Fruit fly (Drosophila melanogaster) whole organism, embryonic: ENCODE measurements around the gene lectin-29Ca.

Source experiments
- Ada2b ChIP-seq: fragments of 200-800 bp; sonication (Bioruptor generic); IDR thresholded peaks from 2 replicates; pipeline ENCODE4 v1.3.6; 2022; ENCODE audit warnings: missing biosample characterization, missing genetic modification characterization
- Bteb2 ChIP-seq: fragments of 200-800 bp; sonication (Bioruptor generic); optimal IDR thresholded peaks from 2 replicates; lab custom pipeline; 2016; ENCODE audit warnings: missing biosample characterization, missing genetic modification characterization
- CG11695 ChIP-seq: fragments of 200-800 bp; sonication (Bioruptor generic); IDR thresholded peaks from 3 replicates; pipeline ENCODE4 v1.3.6; 2022; ENCODE audit warnings: missing biosample characterization, missing genetic modification characterization
- CG11696 ChIP-seq: fragments of 200-800 bp; sonication (Bioruptor generic); IDR thresholded peaks from 2 replicates; pipeline ENCODE4 v1.3.6; 2022; ENCODE audit warnings: missing biosample characterization, missing genetic modification characterization
- CG12219 ChIP-seq: fragments of 200-800 bp; sonication (Bioruptor generic); optimal IDR thresholded peaks from 3 replicates; lab custom pipeline; 2018; ENCODE audit warnings: missing biosample characterization, mild to moderate bottlenecking, missing genetic modification characterization
- CG12942 ChIP-seq: fragments of 200-800 bp; sonication (Bioruptor generic); optimal IDR thresholded peaks from 3 replicates; lab custom pipeline; 2016; ENCODE audit warnings: missing biosample characterization, missing genetic modification characterization
- CG13296 ChIP-seq: fragments of 200-800 bp; sonication (Bioruptor generic); optimal IDR thresholded peaks from 3 replicates; lab custom pipeline; 2018; ENCODE audit warnings: missing biosample characterization, mild to moderate bottlenecking, missing genetic modification characterization
- CG14710 ChIP-seq: fragments of 200-800 bp; sonication (Bioruptor generic); optimal IDR thresholded peaks from 3 replicates; lab custom pipeline; 2019; ENCODE audit warnings: missing biosample characterization, mild to moderate bottlenecking, missing genetic modification characterization, moderate library complexity
- CG15269 ChIP-seq: fragments of 200-800 bp; sonication (Bioruptor generic); optimal IDR thresholded peaks from 2 replicates; lab custom pipeline; 2018; ENCODE audit warnings: missing biosample characterization, mild to moderate bottlenecking, missing genetic modification characterization, moderate library complexity
- CG17385 ChIP-seq: fragments of 200-800 bp; sonication (Bioruptor generic); optimal IDR thresholded peaks from 3 replicates; lab custom pipeline; 2018; ENCODE audit warnings: missing biosample characterization, mild to moderate bottlenecking, missing genetic modification characterization
- CG17568 ChIP-seq: fragments of 200-800 bp; sonication (Bioruptor generic); optimal IDR thresholded peaks from 2 replicates; lab custom pipeline; 2018; ENCODE audit warnings: missing biosample characterization, mild to moderate bottlenecking, missing genetic modification characterization, moderate library complexity
- CG18011 ChIP-seq: fragments of 200-800 bp; sonication (Bioruptor generic); optimal IDR thresholded peaks from 2 replicates; lab custom pipeline; 2017; ENCODE audit warnings: missing biosample characterization, missing genetic modification characterization, mild to moderate bottlenecking, moderate library complexity, missing genotype
- CG18599 ChIP-seq: fragments of 200-800 bp; sonication (Bioruptor generic); optimal IDR thresholded peaks from 3 replicates; lab custom pipeline; 2017; ENCODE audit warnings: missing biosample characterization, missing genetic modification characterization, mild to moderate bottlenecking, moderate library complexity, missing genetic modification reagents
- CG2199 ChIP-seq: fragments of 200-800 bp; sonication (Bioruptor generic); IDR thresholded peaks from 3 replicates; pipeline ENCODE4 v1.3.6; 2022; ENCODE audit warnings: missing biosample characterization, missing genetic modification characterization
- CG2712 ChIP-seq: fragments of 200-800 bp; optimal IDR thresholded peaks from 3 replicates; lab custom pipeline; 2019; ENCODE audit warnings: missing biosample characterization, mild to moderate bottlenecking, missing genetic modification characterization, moderate library complexity
- CG4404 ChIP-seq: fragments of 200-800 bp; sonication (Bioruptor generic); IDR thresholded peaks from 2 replicates; pipeline ENCODE4 v1.3.6; 2022; ENCODE audit warnings: missing biosample characterization, missing genetic modification characterization
- CG4730 ChIP-seq: fragments of 200-800 bp; sonication (Bioruptor generic); IDR thresholded peaks from 2 replicates; pipeline ENCODE4 v1.3.6; 2022; ENCODE audit warnings: missing biosample characterization, missing genetic modification characterization
- CG6175 ChIP-seq: fragments of 200-800 bp; sonication (Bioruptor generic); IDR thresholded peaks from 3 replicates; pipeline ENCODE4 v1.3.6; 2022; ENCODE audit warnings: missing biosample characterization, missing genetic modification characterization
- CG6654 ChIP-seq: fragments of 200-800 bp; sonication (Bioruptor generic); optimal IDR thresholded peaks from 2 replicates; lab custom pipeline; 2017; ENCODE audit warnings: missing biosample characterization, mild to moderate bottlenecking, missing genetic modification characterization
- CG7372 ChIP-seq: fragments of 200-800 bp; sonication (Bioruptor generic); IDR thresholded peaks from 2 replicates; pipeline ENCODE4 v1.3.6; 2022; ENCODE audit warnings: missing biosample characterization, missing genetic modification characterization
- D ChIP-seq, 2 experiments: fragments of 200-800 bp in 1 of 2; fragments of >200 bp in 1 of 2; sonication (Bioruptor generic) in 1 of 2; optimal IDR thresholded peaks; 2 replicates in 1 of 2; 3 replicates in 1 of 2; lab custom pipeline; 2017; ENCODE audit warnings: mild to moderate bottlenecking in 1 of 2, missing biosample characterization in 1 of 2, missing genetic modification characterization in 1 of 2, missing genetic modification reagents in 1 of 2
- D19A ChIP-seq: fragments of 200-800 bp; optimal IDR thresholded peaks from 3 replicates; lab custom pipeline; 2019; ENCODE audit warnings: missing biosample characterization, mild to moderate bottlenecking, missing genetic modification characterization, moderate library complexity
- Dad ChIP-seq: fragments of 200-800 bp; sonication (Bioruptor generic); optimal IDR thresholded peaks from 3 replicates; lab custom pipeline; 2016; ENCODE audit warnings: missing biosample characterization, missing genetic modification characterization
- Hand ChIP-seq: fragments of 200-800 bp; sonication (Bioruptor generic); optimal IDR thresholded peaks from 2 replicates; lab custom pipeline; 2017; ENCODE audit warnings: mild to moderate bottlenecking, missing biosample characterization, missing genetic modification reagents, missing genetic modification characterization
- Hey ChIP-seq: fragments of 200-800 bp; sonication (Bioruptor generic); optimal IDR thresholded peaks from 3 replicates; lab custom pipeline; 2018; ENCODE audit warnings: missing biosample characterization, mild to moderate bottlenecking, missing genetic modification characterization
- Jarid2 ChIP-seq: fragments of 200-800 bp; sonication (Bioruptor generic); optimal IDR thresholded peaks from 3 replicates; lab custom pipeline; 2017; ENCODE audit warnings: mild to moderate bottlenecking, missing biosample characterization, missing genetic modification reagents, missing genetic modification characterization
- Mad ChIP-seq: fragments of 200-800 bp; sonication (Bioruptor generic); optimal IDR thresholded peaks from 2 replicates; lab custom pipeline; 2016; ENCODE audit warnings: missing biosample characterization, missing genetic modification characterization
- Max ChIP-seq: fragments of 200-800 bp; sonication (Bioruptor generic); optimal IDR thresholded peaks from 2 replicates; lab custom pipeline; 2016; ENCODE audit warnings: missing biosample characterization, mild to moderate bottlenecking, missing genetic modification characterization
- Taf1 ChIP-seq: fragments of 200-800 bp; sonication (Bioruptor generic); IDR thresholded peaks from 2 replicates; pipeline ENCODE4 v1.3.6; 2022; ENCODE audit warnings: missing biosample characterization, missing genetic modification characterization
- chinmo ChIP-seq: fragments of 200-800 bp; sonication (Bioruptor generic); IDR thresholded peaks from 4 replicates; pipeline ENCODE4 v1.3.6; 2022; ENCODE audit warnings: missing biosample characterization, missing genetic modification characterization; ENCODE audit not compliant: partially characterized antibody
- ci ChIP-seq: fragments of 200-800 bp; sonication (Bioruptor generic); IDR thresholded peaks from 3 replicates; pipeline ENCODE4 v1.3.6; 2022; ENCODE audit warnings: missing biosample characterization, missing genetic modification characterization
- crol ChIP-seq: fragments of 200-800 bp; sonication (Bioruptor generic); IDR thresholded peaks from 2 replicates; pipeline ENCODE4 v1.3.6; 2022; ENCODE audit warnings: missing biosample characterization, missing genetic modification characterization
- cwo ChIP-seq: fragments of 200-800 bp; sonication (Bioruptor generic); optimal IDR thresholded peaks from 3 replicates; lab custom pipeline; 2017; ENCODE audit warnings: missing biosample characterization, missing genetic modification characterization, mild to moderate bottlenecking, moderate library complexity, missing genetic modification reagents
- danr ChIP-seq: fragments of 200-800 bp; sonication (Bioruptor generic); IDR thresholded peaks from 2 replicates; pipeline ENCODE4 v1.3.6; 2022; ENCODE audit warnings: missing biosample characterization, missing genetic modification characterization
- dmrt11E ChIP-seq: fragments of 200-800 bp; sonication (Bioruptor generic); optimal IDR thresholded peaks from 3 replicates; lab custom pipeline; 2018; ENCODE audit warnings: missing biosample characterization, mild to moderate bottlenecking, missing genetic modification characterization, moderate library complexity
- esg ChIP-seq: fragments of 200-800 bp; sonication (Bioruptor generic); conservative IDR thresholded peaks from 2 replicates; pipeline ENCODE4 v1.3.6; 2022; ENCODE audit warnings: missing biosample characterization, missing genetic modification characterization
- eyg ChIP-seq: fragments of 200-800 bp; sonication (Bioruptor generic); optimal IDR thresholded peaks from 3 replicates; lab custom pipeline; 2016; ENCODE audit warnings: missing biosample characterization, missing genetic modification characterization
- h ChIP-seq: fragments of >200 bp; optimal IDR thresholded peaks from 2 replicates; lab custom pipeline; 2017
- hkb ChIP-seq, 2 experiments: fragments of 200-800 bp in 1 of 2; fragments of >200 bp in 1 of 2; sonication (Bioruptor generic) in 1 of 2; IDR thresholded peaks in 1 of 2; optimal IDR thresholded peaks in 1 of 2; 2 replicates each; pipeline versions ENCODE4 v1.3.6 to Lab custom; 2017 to 2022; ENCODE audit warnings: missing biosample characterization in 1 of 2, missing genetic modification characterization in 1 of 2
- kni ChIP-seq: fragments of 200-800 bp; sonication (Bioruptor generic); optimal IDR thresholded peaks from 3 replicates; lab custom pipeline; 2017; ENCODE audit warnings: mild to moderate bottlenecking, missing biosample characterization, missing genetic modification reagents, missing genetic modification characterization
- lov ChIP-seq, 2 experiments: fragments of 200-800 bp in 1 of 2; fragments of >200 bp in 1 of 2; sonication (Bioruptor generic) in 1 of 2; IDR thresholded peaks in 1 of 2; optimal IDR thresholded peaks in 1 of 2; 2 replicates in 1 of 2; 3 replicates in 1 of 2; pipeline versions ENCODE4 v1.3.6 to Lab custom; 2017 to 2022; ENCODE audit warnings: missing biosample characterization in 1 of 2, missing genetic modification characterization in 1 of 2
- mirr ChIP-seq: fragments of 200-800 bp; sonication (Bioruptor generic); optimal IDR thresholded peaks from 3 replicates; lab custom pipeline; 2018; ENCODE audit warnings: missing biosample characterization, mild to moderate bottlenecking, missing genetic modification characterization
- onecut ChIP-seq: fragments of 200-800 bp; sonication (Bioruptor generic); IDR thresholded peaks from 2 replicates; pipeline ENCODE4 v1.3.6; 2022; ENCODE audit warnings: missing biosample characterization, missing genetic modification characterization
- pb ChIP-seq: fragments of 200-800 bp; sonication (Bioruptor generic); optimal IDR thresholded peaks from 3 replicates; lab custom pipeline; 2016; ENCODE audit warnings: missing biosample characterization, missing genetic modification characterization
- pros ChIP-seq: fragments of 200-800 bp; sonication (Bioruptor generic); optimal IDR thresholded peaks from 3 replicates; lab custom pipeline; 2019; ENCODE audit warnings: missing biosample characterization, mild to moderate bottlenecking, missing genetic modification characterization, moderate library complexity
- pum ChIP-seq: fragments of 200-800 bp; sonication (Bioruptor generic); optimal IDR thresholded peaks from 2 replicates; lab custom pipeline; 2016; ENCODE audit warnings: missing biosample characterization, missing genetic modification characterization
- sd ChIP-seq: fragments of 200-800 bp; sonication (Bioruptor generic); optimal IDR thresholded peaks from 3 replicates; lab custom pipeline; 2018; ENCODE audit warnings: missing biosample characterization, mild to moderate bottlenecking, missing genetic modification characterization, moderate library complexity
- sisA ChIP-seq: fragments of 200-800 bp; sonication (Bioruptor generic); IDR thresholded peaks from 2 replicates; pipeline ENCODE4 v1.3.6; 2022; ENCODE audit warnings: missing biosample characterization, missing genetic modification characterization
- vfl ChIP-seq: fragments of 200-800 bp; sonication (Bioruptor generic); optimal IDR thresholded peaks from 2 replicates; lab custom pipeline; 2016; ENCODE audit warnings: missing biosample characterization, missing genetic modification characterization

Gene lectin-29Ca

dm6 chr2L:8361204-8361952 lies 32.7 kb downstream of the lectin-29Ca start (continued):
- TF ChIP-seq Dad (GFP tag; lab: Kevin White, UChicago) (no peak), Ada2b (no peak), CG2199 (GFP tag; lab: Robert Waterston, UW) (peak; percentile 38; the same call in 1 of the 3 replicates), ci (GFP tag; lab: Robert Waterston, UW) (no peak), kni (peak; percentile 46), CG18599 (GFP tag; lab: Kevin White, UChicago) (peak; percentile 53), Hand (GFP tag; lab: Kevin White, UChicago) (no peak), pros (peak; percentile 51), CG4730 (no peak), CG14710 (tag; lab: Kevin White, UChicago) (peak; percentile 7), chinmo (no peak), CG6175 (GFP tag; lab: Robert Waterston, UW) (no peak), CG6654 (no peak), lov (optimal IDR thresholded peaks at IDR 0.05; lab: Kevin White, UChicago) (no peak), lov (GFP tag; IDR thresholded peaks at IDR 0.05; lab: Robert Waterston, UW) (no peak), h (lab: Kevin White, UChicago) (no peak), dmrt11E (tag; lab: Kevin White, UChicago) (peak; percentile 13), CG4404 (GFP tag; lab: Robert Waterston, UW) (no peak), CG17568 (peak; percentile 3), D (optimal IDR thresholded peaks at IDR 0.05; lab: Kevin White, UChicago) (no peak), D (GFP tag; optimal IDR thresholded peaks at IDR 0.05; lab: Kevin White, UChicago) (peak; percentile 46), onecut (GFP tag; lab: Robert Waterston, UW) (no peak), CG2712 (tag; lab: Kevin White, UChicago) (peak; percentile 59), CG11695 (no peak), CG7372 (no peak), CG13296 (GFP tag; lab: Kevin White, UChicago) (no peak), cwo (no peak), pb (GFP tag; lab: Kevin White, UChicago) (no peak), eyg (no peak), sd (tag; lab: Kevin White, UChicago) (no peak), crol (GFP tag; lab: Robert Waterston, UW) (no peak), sisA (peak; percentile 44; the same call in 1 of the 2 replicates), Jarid2 (GFP tag; lab: Kevin White, UChicago) (no peak), CG12942 (no peak), CG12219 (no peak), danr (GFP tag; lab: Robert Waterston, UW) (no peak), esg (GFP tag; lab: Robert Waterston, UW) (no peak), CG11696 (GFP tag; lab: Robert Waterston, UW) (no peak), D19A (tag; lab: Kevin White, UChicago) (no peak), CG18011 (GFP tag; lab: Kevin White, UChicago) (no peak), Bteb2 (GFP tag; lab: Kevin White, UChicago) (no peak), Max (peak; percentile 6), vfl (GFP tag; lab: Kevin White, UChicago) (no peak), pum (GFP tag; lab: Kevin White, UChicago) (no peak), CG17385 (GFP tag; lab: Kevin White, UChicago) (peak; percentile 10), CG15269 (tag; lab: Kevin White, UChicago) (no peak), Mad (GFP tag; lab: Kevin White, UChicago) (no peak), Hey (tag; lab: Kevin White, UChicago) (no peak), Taf1 (GFP tag; lab: Robert Waterston, UW) (no peak), mirr (GFP tag; lab: Kevin White, UChicago) (no peak), hkb (optimal IDR thresholded peaks at IDR 0.05; lab: Kevin White, UChicago) (no peak), hkb (GFP tag; IDR thresholded peaks at IDR 0.05; lab: Robert Waterston, UW) (no peak)
